Worm (Caenorhabditis elegans) whole organism, L1 larva: ENCODE measurements around the gene usip-1.

Source experiments
- F16B12.6 ChIP-seq: fragments of 150-350 bp; optimal IDR thresholded peaks from 2 replicates; lab custom pipeline; 2014; ENCODE audit warnings: missing biosample characterization, missing genetic modification characterization
- Y116A8C.19 ChIP-seq: sonication (generic microtip); optimal IDR thresholded peaks from 2 replicates; lab custom pipeline; 2016; ENCODE audit warnings: missing compliant biosample characterization, missing genetic modification characterization, borderline replicate concordance
- aly-2 ChIP-seq: fragments of 150-350 bp; optimal IDR thresholded peaks from 2 replicates; lab custom pipeline; 2014; ENCODE audit warnings: missing biosample characterization, missing genetic modification characterization
- blmp-1 ChIP-seq: fragments of 150-350 bp; optimal IDR thresholded peaks from 2 replicates; lab custom pipeline; 2014; ENCODE audit warnings: missing biosample characterization, missing genetic modification characterization
- ceh-8 ChIP-seq: fragments of 200-800 bp; sonication (Bioruptor generic); optimal IDR thresholded peaks from 2 replicates; lab custom pipeline; 2018; ENCODE audit warnings: mild to moderate bottlenecking, missing genetic modification characterization, moderate library complexity, missing compliant biosample characterization
- ceh-88 ChIP-seq: fragments of 200-800 bp; sonication (Bioruptor generic); IDR thresholded peaks from 2 replicates; pipeline ENCODE4 v1.3.6; 2022; ENCODE audit warnings: missing genetic modification characterization, missing compliant biosample characterization
- ceh-90 ChIP-seq: sonication (generic microtip); optimal IDR thresholded peaks from 2 replicates; lab custom pipeline; 2016; ENCODE audit warnings: missing genetic modification characterization, missing compliant biosample characterization
- dpl-1 ChIP-seq, 3 experiments: fragments of 150-350 bp in 2 of 3; sonication (generic microtip) in 1 of 3; optimal IDR thresholded peaks; 2 replicates each; lab custom pipeline; 2014 to 2017; ENCODE audit warnings: missing biosample characterization in 3 of 3, missing genetic modification characterization in 3 of 3, missing genetic modification reagents in 3 of 3
- dsc-1 ChIP-seq: sonication (generic microtip); optimal IDR thresholded peaks from 2 replicates; lab custom pipeline; 2016; ENCODE audit warnings: mild to moderate bottlenecking, missing genetic modification characterization, missing compliant biosample characterization
- efl-1 ChIP-seq, 4 experiments: fragments of 150-350 bp; optimal IDR thresholded peaks in 3 of 4; peaks in 1 of 4; 1 replicate in 1 of 4; 2 replicates in 3 of 4; lab custom pipeline; 2014; ENCODE audit warnings: missing biosample characterization in 2 of 4, missing genetic modification characterization in 2 of 4, missing genetic modification reagents in 2 of 4
- efl-3 ChIP-seq: fragments of 200-800 bp; sonication (Bioruptor generic); optimal IDR thresholded peaks from 2 replicates; lab custom pipeline; 2018; ENCODE audit warnings: mild to moderate bottlenecking, missing genetic modification characterization, missing compliant biosample characterization
- egl-27 ChIP-seq, 2 experiments: fragments of 150-350 bp in 1 of 2; sonication (generic microtip); optimal IDR thresholded peaks; 3 replicates each; lab custom pipeline; 2017 to 2018; ENCODE audit warnings: missing biosample characterization in 2 of 2, missing genetic modification characterization in 2 of 2, missing genetic modification reagents in 2 of 2
- elt-2 ChIP-seq: sonication (generic microtip); optimal IDR thresholded peaks from 2 replicates; lab custom pipeline; 2016; ENCODE audit warnings: missing genetic modification characterization, mild to moderate bottlenecking, inconsistent platforms, missing compliant biosample characterization, missing genetic modification reagents
- elt-3 ChIP-seq, 6 experiments: fragments of 150-350 bp in 1 of 6; sonication (generic microtip); optimal IDR thresholded peaks; 2 replicates each; lab custom pipeline; 2017 to 2018; ENCODE audit warnings: missing biosample characterization in 6 of 6, missing genetic modification characterization in 6 of 6, inconsistent platforms in 1 of 6
- ets-5 ChIP-seq: fragments of 200-800 bp; sonication (Bioruptor generic); IDR thresholded peaks from 2 replicates; pipeline ENCODE4 v1.3.6; 2022; ENCODE audit warnings: missing genetic modification characterization, missing compliant biosample characterization
- fkh-10 ChIP-seq: sonication (generic microtip); optimal IDR thresholded peaks from 2 replicates; lab custom pipeline; 2017; ENCODE audit warnings: missing biosample characterization, missing genetic modification reagents, missing genetic modification characterization
- fos-1 ChIP-seq: fragments of 150-350 bp; optimal IDR thresholded peaks from 2 replicates; lab custom pipeline; 2014; ENCODE audit warnings: missing biosample characterization, missing genetic modification characterization
- hpl-2 ChIP-seq: fragments of 150-350 bp; optimal IDR thresholded peaks from 2 replicates; lab custom pipeline; 2014; ENCODE audit warnings: missing biosample characterization, missing genetic modification reagents, missing genetic modification characterization
- isw-1 ChIP-seq: fragments of 200-800 bp; sonication (Bioruptor generic); IDR thresholded peaks from 2 replicates; pipeline ENCODE4 v1.3.6; 2022; ENCODE audit warnings: missing genetic modification characterization, missing compliant biosample characterization
- lin-14 ChIP-seq: fragments of 200-800 bp; sonication (Bioruptor generic); optimal IDR thresholded peaks from 2 replicates; lab custom pipeline; 2018; ENCODE audit warnings: mild to moderate bottlenecking, missing genetic modification characterization, moderate library complexity, missing compliant biosample characterization
- lin-15B ChIP-seq: fragments of 150-350 bp; sonication (generic microtip); optimal IDR thresholded peaks from 3 replicates; lab custom pipeline; 2014; ENCODE audit warnings: missing biosample characterization, missing genetic modification characterization
- lin-35 ChIP-seq, 2 experiments: fragments of 150-350 bp; optimal IDR thresholded peaks; 2 replicates each; lab custom pipeline; 2014; ENCODE audit warnings: missing biosample characterization in 2 of 2, missing genetic modification characterization in 2 of 2, missing genetic modification reagents in 2 of 2
- lin-39 ChIP-seq: fragments of 150-350 bp; optimal IDR thresholded peaks from 2 replicates; lab custom pipeline; 2014; ENCODE audit warnings: missing biosample characterization, missing genetic modification reagents, missing genetic modification characterization
- lsy-2 ChIP-seq, 2 experiments: fragments of 150-350 bp; optimal IDR thresholded peaks; 2 replicates each; lab custom pipeline; 2014; ENCODE audit warnings: missing biosample characterization in 2 of 2, missing genetic modification characterization in 2 of 2
- mab-9 ChIP-seq: fragments of 200-800 bp; sonication (Bioruptor generic); IDR thresholded peaks from 2 replicates; pipeline ENCODE4 v1.3.6; 2022; ENCODE audit warnings: missing genetic modification reagents, missing genetic modification characterization, missing compliant biosample characterization
- mdl-1 ChIP-seq, 2 experiments: fragments of 150-350 bp; optimal IDR thresholded peaks; 2 replicates each; lab custom pipeline; 2014 to 2017; ENCODE audit warnings: missing biosample characterization in 2 of 2, missing genetic modification characterization in 2 of 2, inconsistent platforms in 1 of 2
- mep-1 ChIP-seq: fragments of 150-350 bp; optimal IDR thresholded peaks from 2 replicates; lab custom pipeline; 2014; ENCODE audit warnings: missing biosample characterization, missing genetic modification characterization
- nhr-11 ChIP-seq: fragments of 150-350 bp; optimal IDR thresholded peaks from 2 replicates; lab custom pipeline; 2014; ENCODE audit warnings: missing biosample characterization, missing genetic modification characterization
- nhr-237 ChIP-seq: fragments of 150-350 bp; optimal IDR thresholded peaks from 2 replicates; lab custom pipeline; 2014; ENCODE audit warnings: missing biosample characterization, missing genetic modification characterization
- nhr-28 ChIP-seq: fragments of 150-350 bp; optimal IDR thresholded peaks from 2 replicates; lab custom pipeline; 2014; ENCODE audit warnings: missing biosample characterization, missing genetic modification characterization
- nhr-47 ChIP-seq: sonication (generic microtip); optimal IDR thresholded peaks from 2 replicates; lab custom pipeline; 2016; ENCODE audit warnings: mild to moderate bottlenecking, missing genetic modification characterization, moderate library complexity, missing compliant biosample characterization
- nhr-71 ChIP-seq: sonication (generic microtip); optimal IDR thresholded peaks from 2 replicates; lab custom pipeline; 2016; ENCODE audit warnings: mild to moderate bottlenecking, missing genetic modification characterization, moderate library complexity, missing compliant biosample characterization
- nhr-77 ChIP-seq: fragments of 150-350 bp; optimal IDR thresholded peaks from 2 replicates; lab custom pipeline; 2014; ENCODE audit warnings: missing biosample characterization, missing genetic modification characterization
- nhr-84 ChIP-seq: sonication (generic microtip); optimal IDR thresholded peaks from 2 replicates; lab custom pipeline; 2017; ENCODE audit warnings: missing biosample characterization, missing genetic modification characterization
- nhr-85 ChIP-seq: sonication (generic microtip); peaks from one replicate; lab custom pipeline; 2016; ENCODE audit warnings: missing genetic modification characterization, inconsistent platforms, missing compliant biosample characterization
- nhr-90 ChIP-seq: sonication (generic microtip); optimal IDR thresholded peaks from 2 replicates; lab custom pipeline; 2016; ENCODE audit warnings: mild to moderate bottlenecking, missing genetic modification characterization, missing compliant biosample characterization; ENCODE audit not compliant: poor library complexity
- pax-3 ChIP-seq: fragments of 200-800 bp; sonication (Bioruptor generic); optimal IDR thresholded peaks from 2 replicates; lab custom pipeline; 2018; ENCODE audit warnings: mild to moderate bottlenecking, missing genetic modification characterization, moderate library complexity, missing compliant biosample characterization
- snpc-4 ChIP-seq: fragments of 150-350 bp; optimal IDR thresholded peaks from 2 replicates; lab custom pipeline; 2014; ENCODE audit warnings: missing biosample characterization, missing genetic modification characterization
- snu-23 ChIP-seq: sonication (generic microtip); optimal IDR thresholded peaks from 2 replicates; lab custom pipeline; 2016; ENCODE audit warnings: missing genetic modification characterization, missing compliant biosample characterization
- sox-4 ChIP-seq: sonication (generic microtip); optimal IDR thresholded peaks from 2 replicates; lab custom pipeline; 2016; ENCODE audit warnings: missing genetic modification characterization, missing compliant biosample characterization
- sptf-1 ChIP-seq: fragments of 150-350 bp; optimal IDR thresholded peaks from 2 replicates; lab custom pipeline; 2014; ENCODE audit warnings: missing biosample characterization, missing genetic modification characterization
- swsn-7 ChIP-seq: sonication (generic microtip); optimal IDR thresholded peaks from 2 replicates; lab custom pipeline; 2016; ENCODE audit warnings: missing genetic modification characterization, missing compliant biosample characterization
- tbx-2 ChIP-seq: sonication (generic microtip); optimal IDR thresholded peaks from 2 replicates; lab custom pipeline; 2016; ENCODE audit warnings: missing genetic modification characterization, missing compliant biosample characterization
- tlp-1 ChIP-seq: fragments of 150-350 bp; optimal IDR thresholded peaks from 2 replicates; lab custom pipeline; 2014; ENCODE audit warnings: missing biosample characterization, missing genetic modification characterization
- unc-62 ChIP-seq: fragments of 150-350 bp; optimal IDR thresholded peaks from 2 replicates; lab custom pipeline; 2014; ENCODE audit warnings: missing biosample characterization, missing genetic modification reagents, missing genetic modification characterization
- unc-98 ChIP-seq: fragments of 200-800 bp; sonication (Bioruptor generic); IDR thresholded peaks from 2 replicates; pipeline ENCODE4 v1.3.6; 2022; ENCODE audit warnings: missing genetic modification characterization, missing compliant biosample characterization
- vab-15 ChIP-seq: sonication (generic microtip); optimal IDR thresholded peaks from 2 replicates; lab custom pipeline; 2017; ENCODE audit warnings: missing genotype, mild to moderate bottlenecking, missing genetic modification characterization, missing compliant biosample characterization
- zip-4 ChIP-seq: fragments of 200-800 bp; sonication (Bioruptor generic); optimal IDR thresholded peaks from 2 replicates; lab custom pipeline; 2018; ENCODE audit warnings: mild to moderate bottlenecking, missing genetic modification characterization, moderate library complexity, missing compliant biosample characterization
- ztf-11 ChIP-seq, 2 experiments: sonication (generic microtip); optimal IDR thresholded peaks; 2 replicates each; lab custom pipeline; 2016 to 2017; ENCODE audit warnings: missing genetic modification characterization in 2 of 2, missing biosample characterization in 1 of 2, missing compliant biosample characterization in 1 of 2

usip-1 gene

DNA sequence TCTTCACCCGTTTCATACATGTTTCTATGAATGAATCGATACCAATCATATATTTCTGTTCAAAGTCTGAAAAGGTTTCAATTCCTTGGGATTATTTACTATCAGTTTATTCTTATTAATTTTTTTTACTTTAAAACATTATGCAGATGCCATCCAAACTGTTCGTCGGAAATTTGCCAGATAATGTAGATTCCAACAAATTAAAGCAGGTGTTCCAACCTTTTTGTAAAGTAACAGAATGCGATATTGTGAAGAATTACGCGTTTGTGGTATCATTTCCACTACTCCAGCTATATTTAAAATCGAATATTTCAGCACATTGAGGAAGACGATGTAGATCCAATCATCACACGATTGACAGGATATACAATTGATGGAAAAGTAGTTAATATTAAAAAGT is 8.1 kb upstream of the usip-1 start, which contains the start of gene rnp-1:
TSS of gene rnp-1 (plus strand) at position 145 of the 400 bp plus-strand sequence.
- TF ChIP-seq nhr-71 (tag; lab: Kevin White, UChicago) (peak; percentile 16), efl-1 (optimal IDR thresholded peaks at IDR 0.05; lab: Kevin White, UChicago) (no peak), efl-1 (GFP tag; optimal IDR thresholded peaks at IDR 0.05 in 1 of 2; lab: Kevin White, UChicago) (peak in 1 of 2 experiments; percentile 21), swsn-7 (tag; lab: Kevin White, UChicago) (no peak), aly-2 (tag; lab: Kevin White, UChicago) (no peak), pax-3 (peak; percentile 5), snpc-4 (tag; lab: Kevin White, UChicago) (no peak)

DNA sequence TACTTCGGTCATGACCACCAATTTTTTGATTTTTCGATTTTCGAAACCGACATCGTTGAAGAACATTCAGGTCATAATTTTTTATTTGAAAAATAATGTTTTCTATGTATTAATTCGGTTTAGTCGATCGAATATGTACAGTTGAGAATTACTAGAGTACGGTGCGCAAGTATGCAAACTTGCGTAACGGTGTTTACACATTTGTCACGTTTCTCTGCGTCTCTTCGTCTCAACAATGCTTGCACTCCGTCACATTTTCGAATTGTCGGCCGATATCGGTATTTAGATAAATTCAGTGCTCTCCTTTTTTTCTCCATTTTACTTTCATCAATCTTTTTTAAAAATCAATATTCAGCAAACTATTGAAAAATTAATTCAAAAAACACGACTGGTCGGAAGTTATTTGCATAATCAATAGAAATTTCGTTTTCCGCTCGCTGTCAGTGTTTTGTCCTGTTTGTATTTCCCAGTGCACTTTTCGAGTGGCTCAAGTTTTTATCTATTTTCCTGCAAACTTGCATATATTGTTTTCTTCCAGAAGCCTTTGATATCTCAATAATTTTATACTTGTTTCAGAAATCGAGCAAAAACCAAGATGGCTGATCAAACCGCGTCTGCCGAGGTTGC is 7.1 kb upstream of the usip-1 start, which contains the start of gene dpy-30:
TSS of gene dpy-30 (plus strand) at position 577 of the 627 bp plus-strand sequence.
- TF ChIP-seq sox-4 (tag; lab: Kevin White, UChicago) (no peak), snpc-4 (tag; lab: Kevin White, UChicago) (peak; percentile 70), lin-15B (peak; percentile 21), lin-39 (tag; lab: Kevin White, UChicago) (no peak), aly-2 (tag; lab: Kevin White, UChicago) (peak; percentile 3), ceh-88 (GFP tag; lab: Robert Waterston, UW) (no peak), sptf-1 (no peak), Y116A8C.19 (tag; lab: Kevin White, UChicago) (no peak), elt-3 (tag; optimal IDR thresholded peaks at IDR 0.05; lab: Kevin White, UChicago) (peak in 2 of 6 experiments; percentile 10 to 22), dpl-1 (GFP tag; optimal IDR thresholded peaks at IDR 0.05; lab: Kevin White, UChicago) (peak; percentile 68 to 80 (median 78)), F16B12.6 (tag; lab: Kevin White, UChicago) (peak; percentile 95), egl-27 (tag; optimal IDR thresholded peaks at IDR 0.05; lab: Kevin White, UChicago) (no peak), zip-4 (peak; percentile 26), blmp-1 (tag; lab: Kevin White, UChicago) (peak; percentile 49), lsy-2 (tag; optimal IDR thresholded peaks at IDR 0.05; lab: Kevin White, UChicago) (peak; percentile 94 to 98), unc-62 (no peak), mab-9 (GFP tag; lab: Robert Waterston, UW) (no peak), pax-3 (no peak), nhr-28 (no peak), lin-14 (GFP tag; lab: Kevin White, UChicago) (peak; percentile 68), lin-35 (GFP tag; optimal IDR thresholded peaks at IDR 0.05; lab: Kevin White, UChicago) (peak; percentile 79 to 87), vab-15 (tag; lab: Kevin White, UChicago) (no peak), elt-2 (tag; lab: Kevin White, UChicago) (peak; percentile 13), efl-3 (no peak), ceh-90 (tag; lab: Kevin White, UChicago) (no peak), hpl-2 (no peak), ets-5 (GFP tag; lab: Robert Waterston, UW) (no peak), nhr-237 (tag; lab: Kevin White, UChicago) (no peak), unc-98 (GFP tag; lab: Robert Waterston, UW) (no peak), nhr-84 (tag; lab: Kevin White, UChicago) (no peak), nhr-71 (tag; lab: Kevin White, UChicago) (peak; percentile 75), mdl-1 (tag; optimal IDR thresholded peaks at IDR 0.05; lab: Kevin White, UChicago) (peak in 1 of 2 experiments; percentile 32), mep-1 (tag; lab: Kevin White, UChicago) (peak; percentile 88), snu-23 (GFP tag; lab: Kevin White, UChicago) (peak; percentile 79), nhr-85 (peak; percentile 73), ztf-11 (tag; optimal IDR thresholded peaks at IDR 0.05; lab: Kevin White, UChicago) (peak in 1 of 2 experiments; percentile 19), nhr-77 (tag; lab: Kevin White, UChicago) (peak; percentile 41), nhr-11 (tag; lab: Kevin White, UChicago) (no peak), tlp-1 (tag; lab: Kevin White, UChicago) (no peak), fkh-10 (GFP tag; lab: Kevin White, UChicago) (no peak), isw-1 (GFP tag; lab: Robert Waterston, UW) (peak; percentile 41), nhr-47 (tag; lab: Kevin White, UChicago) (peak; percentile 72), nhr-90 (tag; lab: Kevin White, UChicago) (peak; percentile 59), tbx-2 (tag; lab: Kevin White, UChicago) (peak; percentile 61), ceh-8 (GFP tag; lab: Kevin White, UChicago) (peak; percentile 31), dsc-1 (tag; lab: Kevin White, UChicago) (peak; percentile 64), fos-1 (tag; lab: Kevin White, UChicago) (peak; percentile 7)
